Worm (Caenorhabditis elegans): ENCODE data around the gene T03F7.7.

DNA sequence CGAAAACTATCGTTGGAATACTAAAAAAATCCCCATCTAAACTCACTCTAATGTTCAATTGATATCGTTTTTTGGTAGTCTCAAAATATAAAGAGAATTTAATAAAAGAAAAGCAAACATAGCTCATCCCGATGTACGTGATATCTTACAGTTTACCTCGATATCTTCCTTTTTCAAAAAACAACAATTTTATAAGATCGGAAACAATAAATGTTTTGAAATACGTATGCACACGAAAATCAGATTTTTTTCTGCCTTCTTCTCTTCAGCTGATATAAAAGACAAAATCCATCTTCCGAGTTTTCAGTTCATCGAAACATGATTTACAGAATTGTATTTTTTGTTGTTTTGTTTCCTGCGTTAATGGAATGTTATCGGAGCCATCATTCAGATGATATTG lies 40.2 kb upstream of the T03F7.7 start, which contains the start of gene clec-222:
- no peak for TF ChIP-seq ref-1 (GFP tag; conservative IDR thresholded peaks at IDR 0.05)
- no peak for TF ChIP-seq flt-1 (GFP tag; IDR thresholded peaks at IDR 0.05)
- TF ChIP-seq T22C8.4 (GFP tag; IDR thresholded peaks at IDR 0.05): no peak
- TF ChIP-seq klf-2 (GFP tag; conservative IDR thresholded peaks at IDR 0.05): no peak
- TF ChIP-seq ztf-23 (GFP tag; IDR thresholded peaks at IDR 0.05): no peak
- no peak for TF ChIP-seq tab-1 (GFP tag; IDR thresholded peaks at IDR 0.05)

Measured in whole organism, midembryonic.